Fruit fly (Drosophila melanogaster): ENCODE data around the gene CG5171.

CG5171 gene

DNA sequence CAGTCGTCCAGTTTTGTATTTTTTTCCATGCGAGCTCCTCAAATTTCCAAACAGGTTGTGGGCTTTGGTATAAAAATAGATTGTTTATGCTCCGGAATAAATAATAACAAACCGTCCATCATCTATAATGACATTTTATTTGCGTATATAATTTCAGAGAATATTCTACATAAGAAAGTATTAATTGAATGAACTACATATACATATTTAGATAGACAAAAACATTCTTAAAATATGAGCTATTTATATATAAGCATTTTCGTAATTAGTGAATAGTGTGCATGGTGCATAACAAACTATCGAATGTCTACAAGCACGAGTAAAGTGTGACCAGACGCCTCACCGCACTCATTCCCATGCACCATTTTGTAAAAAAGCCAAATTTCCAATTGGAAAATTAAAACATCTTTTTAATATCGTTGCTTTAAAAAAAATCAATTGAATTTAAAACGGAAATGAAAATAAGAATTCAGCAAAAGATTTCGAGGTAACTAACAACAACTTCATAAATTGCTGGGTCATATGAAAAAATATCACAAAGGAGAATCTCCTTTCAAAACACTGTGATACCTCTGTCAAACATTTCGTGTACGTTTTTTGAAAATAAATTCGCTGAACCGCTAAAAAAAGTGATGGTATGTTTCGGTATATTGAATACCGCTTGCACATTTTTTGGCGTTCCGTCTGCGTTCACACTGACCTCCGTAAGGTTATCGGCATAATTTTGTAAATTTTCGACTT, 25.4 kb downstream of the CG5171 start, which contains the start of gene muc:
Gene muc (plus strand): TSS at position 541 of the 741 bp plus-strand sequence.
- TF ChIP-seq h (GFP tag; optimal IDR thresholded peaks at IDR 0.05) (peak; percentile 28), Jra (GFP tag; optimal IDR thresholded peaks at IDR 0.05) (peak; percentile 61), N (GFP tag; optimal IDR thresholded peaks at IDR 0.05) (peak; percentile 93), sage (GFP tag; optimal IDR thresholded peaks at IDR 0.05) (no peak), dmrt93B (GFP tag; optimal IDR thresholded peaks at IDR 0.05) (peak; percentile 30), Myc (optimal IDR thresholded peaks at IDR 0.05) (no peak), br (GFP tag; optimal IDR thresholded peaks at IDR 0.05) (no peak), lola (GFP tag; optimal IDR thresholded peaks at IDR 0.05) (no peak), Rel (GFP tag; optimal IDR thresholded peaks at IDR 0.05) (no peak), Rel (tag; optimal IDR thresholded peaks at IDR 0.05) (no peak), Hnf4 (GFP tag; optimal IDR thresholded peaks at IDR 0.05) (peak; percentile 44), GATAd (GFP tag; optimal IDR thresholded peaks at IDR 0.05) (no peak), OdsH (GFP tag; optimal IDR thresholded peaks at IDR 0.05) (peak; percentile 2), CrebA (GFP tag; optimal IDR thresholded peaks at IDR 0.05; ENCODE audit: borderline replicate concordance) (no peak), brk (GFP tag; optimal IDR thresholded peaks at IDR 0.05) (peak; percentile 54), Hr78 (GFP tag; optimal IDR thresholded peaks at IDR 0.05) (peak; percentile 49), rgr (GFP tag; optimal IDR thresholded peaks at IDR 0.05) (peak; percentile 41), foxo (GFP tag; optimal IDR thresholded peaks at IDR 0.05) (peak in 1 of 2 experiments; percentile 50), sv (GFP tag; optimal IDR thresholded peaks at IDR 0.05) (peak; percentile 36), psq (GFP tag; optimal IDR thresholded peaks at IDR 0.05) (no peak), Hr83 (GFP tag; optimal IDR thresholded peaks at IDR 0.05; ENCODE audit: poor library complexity, severe bottlenecking) (no peak), jim (GFP tag; optimal IDR thresholded peaks at IDR 0.05) (no peak), pan (optimal IDR thresholded peaks at IDR 0.05) (no peak), ey (GFP tag; optimal IDR thresholded peaks at IDR 0.05) (peak; percentile 34), CG32264 (GFP tag; optimal IDR thresholded peaks at IDR 0.05) (no peak), usp (GFP tag; optimal IDR thresholded peaks at IDR 0.05) (no peak), HLH106 (tag; optimal IDR thresholded peaks at IDR 0.05) (peak; percentile 62), CG9705 (GFP tag; optimal IDR thresholded peaks at IDR 0.05) (peak; percentile 16), tai (GFP tag; optimal IDR thresholded peaks at IDR 0.05) (no peak), Mio (GFP tag; optimal IDR thresholded peaks at IDR 0.05) (no peak), Sp1 (GFP tag; optimal IDR thresholded peaks at IDR 0.05) (no peak), Dfd (GFP tag; optimal IDR thresholded peaks at IDR 0.05) (no peak), Vsx2 (GFP tag; optimal IDR thresholded peaks at IDR 0.05; ENCODE audit: partially characterized antibody) (no peak), fru (GFP tag; optimal IDR thresholded peaks at IDR 0.05) (peak; percentile 46), dsf (GFP tag; optimal IDR thresholded peaks at IDR 0.05; ENCODE audit: borderline replicate concordance) (no peak), woc (GFP tag; optimal IDR thresholded peaks at IDR 0.05) (peak; percentile 80), Abd-B (GFP tag; optimal IDR thresholded peaks at IDR 0.05) (no peak), Dif (GFP tag; optimal IDR thresholded peaks at IDR 0.05; ENCODE audit: partially characterized antibody) (no peak), dl (GFP tag; optimal IDR thresholded peaks at IDR 0.05; ENCODE audit: insufficient read depth in 1 of 2, partially characterized antibody in 2 of 2) (no peak)

- TF ChIP-seq CG32264 (GFP tag; optimal IDR thresholded peaks at IDR 0.05) (no peak), Hr78 (GFP tag; optimal IDR thresholded peaks at IDR 0.05) (no peak), Hr83 (GFP tag; optimal IDR thresholded peaks at IDR 0.05; ENCODE audit: poor library complexity, severe bottlenecking) (no peak), rgr (GFP tag; optimal IDR thresholded peaks at IDR 0.05) (no peak), pan (optimal IDR thresholded peaks at IDR 0.05) (no peak), dl (GFP tag; optimal IDR thresholded peaks at IDR 0.05; ENCODE audit: insufficient read depth in 1 of 2, partially characterized antibody in 2 of 2) (no peak), Rel (GFP tag; optimal IDR thresholded peaks at IDR 0.05) (no peak), Rel (tag; optimal IDR thresholded peaks at IDR 0.05) (no peak)
These were observed 26.1 kb downstream of the CG5171 start for dm6 chr2L:7427067-7427785.
